Worm (Caenorhabditis elegans) whole organism, late embryonic: Measurements from ENCODE around the gene F37C4.8.

Experiments used
- F13H6.1 ChIP-seq: sonication (generic microtip); optimal IDR thresholded peaks from 2 replicates; lab custom pipeline; 2016; ENCODE audit warnings: missing genetic modification characterization, missing compliant biosample characterization
- ceh-45 ChIP-seq: fragments of 200-800 bp; sonication (Bioruptor generic); IDR thresholded peaks from 2 replicates; pipeline ENCODE4 v1.3.6; 2022; ENCODE audit warnings: missing genetic modification reagents, missing genetic modification characterization, missing compliant biosample characterization
- nhr-11 ChIP-seq: fragments of 150-350 bp; optimal IDR thresholded peaks from 2 replicates; lab custom pipeline; 2014; ENCODE audit warnings: missing biosample characterization, missing genetic modification characterization
- sox-2 ChIP-seq: fragments of 200-800 bp; sonication (Bioruptor generic); IDR thresholded peaks from 2 replicates; pipeline ENCODE4 v1.3.6; 2022; ENCODE audit warnings: missing genetic modification reagents, missing genetic modification characterization, missing compliant biosample characterization
- tbx-2 ChIP-seq: sonication (generic microtip); optimal IDR thresholded peaks from 2 replicates; lab custom pipeline; 2016; ENCODE audit warnings: missing genetic modification characterization, missing compliant biosample characterization

DNA sequence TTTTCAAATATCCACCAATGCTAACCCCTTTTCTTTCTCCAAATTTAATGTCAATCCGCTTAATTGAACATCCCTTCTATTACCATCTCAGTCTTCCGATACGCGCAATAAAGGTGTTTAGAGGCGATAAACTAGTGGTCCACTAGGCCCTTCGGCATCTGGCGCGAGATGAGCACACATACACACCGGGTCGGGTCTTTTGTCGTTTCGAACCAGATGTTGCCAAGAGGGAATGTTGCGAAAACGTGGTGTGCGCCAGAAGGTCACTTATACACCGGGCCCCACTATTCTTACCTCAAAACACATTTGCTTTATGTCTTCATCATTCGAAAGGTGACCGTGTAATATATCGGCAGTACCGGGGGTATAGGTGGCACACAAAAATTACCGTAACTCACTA is 37.0 kb downstream of the F37C4.8 start:
- TF ChIP-seq nhr-11 (tag; lab: Kevin White, UChicago) (no peak), tbx-2 (tag; lab: Kevin White, UChicago) (no peak), ceh-45 (GFP tag; lab: Robert Waterston, UW) (no peak), sox-2 (GFP tag; lab: Robert Waterston, UW) (no peak), F13H6.1 (tag; lab: Kevin White, UChicago) (no peak)
